Worm (Caenorhabditis elegans): ENCODE measurements around the gene Y7A5A.5.

- no peak for TF ChIP-seq nhr-28 (tag; optimal IDR thresholded peaks at IDR 0.05)
- TF ChIP-seq nhr-12 (tag; optimal IDR thresholded peaks at IDR 0.05) = no peak
- no peak for TF ChIP-seq mep-1 (tag; optimal IDR thresholded peaks at IDR 0.05)
- no peak for TF ChIP-seq ztf-11 (tag; optimal IDR thresholded peaks at IDR 0.05)
These were observed 16.6 kb downstream of the Y7A5A.5 start for ce11 chrX:15769895-15770559.
